Fruit fly (Drosophila melanogaster): ENCODE measurements around the gene Apoltp.

DNA sequence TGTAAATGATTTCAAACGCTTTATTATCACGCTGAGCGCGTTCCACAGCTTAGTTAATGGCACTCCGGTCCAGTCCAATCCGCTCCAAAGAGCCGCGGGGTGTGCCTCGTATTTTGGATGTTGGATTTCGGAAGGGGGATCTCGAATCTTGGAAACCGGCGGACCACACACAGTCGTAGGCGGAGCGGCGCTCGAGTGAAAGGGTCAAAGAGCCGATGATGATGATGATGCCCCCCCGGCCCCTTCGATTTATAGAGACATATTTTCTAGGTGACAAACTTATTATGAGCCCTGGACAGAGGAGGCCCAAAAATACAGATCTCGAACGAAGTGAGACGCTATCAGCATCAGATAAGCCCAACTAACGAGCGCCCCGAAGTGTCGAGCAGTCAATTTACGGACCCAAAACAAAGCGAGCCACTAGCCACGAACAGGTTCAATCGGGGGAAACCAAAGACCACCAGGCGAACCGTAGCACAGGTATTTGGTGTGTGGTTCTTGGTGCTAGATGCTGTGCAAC lies 24.6 kb upstream of the Apoltp start:
- TF ChIP-seq EcR (GFP tag; optimal IDR thresholded peaks at IDR 0.05) = no peak
- no peak for TF ChIP-seq psq (optimal IDR thresholded peaks at IDR 0.05)
- no peak for TF ChIP-seq CG8478 (optimal IDR thresholded peaks at IDR 0.05)
